Fruit fly (Drosophila melanogaster): Measurements from ENCODE around the gene CG17230.

- TF ChIP-seq usp (GFP tag; optimal IDR thresholded peaks at IDR 0.05) = no peak
- TF ChIP-seq EcR (GFP tag; optimal IDR thresholded peaks at IDR 0.05) = no peak
Observed at dm6 chr3R:11460502-11461358, 23.1 kb downstream of the CG17230 start, which contains the start of gene PGRP-LB.

Data from whole organism.